Worm (Caenorhabditis elegans) whole organism, early embryonic: ENCODE results near the gene cpsf-4.

Experiments used
- F13C5.2 ChIP-seq: sonication (generic microtip); optimal IDR thresholded peaks from 2 replicates; lab custom pipeline; 2017; ENCODE audit warnings: mild to moderate bottlenecking, missing genetic modification characterization, inconsistent platforms, missing compliant biosample characterization
- ama-1 ChIP-seq: fragments of 150-350 bp; optimal IDR thresholded peaks from 2 replicates; lab custom pipeline; 2014
- ceh-36 ChIP-seq: sonication (generic microtip); optimal IDR thresholded peaks from 2 replicates; lab custom pipeline; 2016; ENCODE audit warnings: missing genetic modification characterization, inconsistent platforms, missing compliant biosample characterization
- hmbx-1 ChIP-seq: sonication (generic microtip); optimal IDR thresholded peaks from 2 replicates; lab custom pipeline; 2016; ENCODE audit warnings: mild to moderate bottlenecking, missing genetic modification characterization, missing compliant biosample characterization
- hmg-4 ChIP-seq: fragments of 200-800 bp; sonication (Bioruptor generic); optimal IDR thresholded peaks from 2 replicates; lab custom pipeline; 2018; ENCODE audit warnings: mild to moderate bottlenecking, missing genetic modification characterization, missing compliant biosample characterization
- scrt-1 ChIP-seq: fragments of 200-800 bp; sonication (Bioruptor generic); IDR thresholded peaks from 2 replicates; pipeline ENCODE4 v1.3.6; 2022; ENCODE audit warnings: missing genetic modification characterization, missing compliant biosample characterization
- tra-4 ChIP-seq: sonication (generic microtip); optimal IDR thresholded peaks from 2 replicates; lab custom pipeline; 2017; ENCODE audit warnings: missing genetic modification characterization, missing compliant biosample characterization

ce11 chrIV:12046524-12047203 lies 46.6 kb downstream of the cpsf-4 start, which contains the start of gene T12G3.2:
- TF ChIP-seq hmg-4 (no peak), ama-1 (lab: Kevin White, UChicago) (no peak), ceh-36 (tag; lab: Kevin White, UChicago) (no peak), F13C5.2 (no peak), hmbx-1 (tag; lab: Kevin White, UChicago) (no peak), tra-4 (tag; lab: Kevin White, UChicago) (no peak), scrt-1 (GFP tag; lab: Robert Waterston, UW) (no peak)
